Worm (Caenorhabditis elegans): ENCODE measurements around the gene B0524.2.

- TF ChIP-seq W03F9.2 (tag; optimal IDR thresholded peaks at IDR 0.05) (no peak), him-1 (tag; optimal IDR thresholded peaks at IDR 0.05) (no peak), dao-5 (tag; optimal IDR thresholded peaks at IDR 0.05) (no peak)
Measured at ce11 chrIII:1949362-1949761, 55.5 kb downstream of the B0524.2 start.
